Fruit fly (Drosophila melanogaster): ENCODE results near the gene Ran.
A peak's percentile ranks its signal among the peaks of the same experiment; 100 is the strongest.

Ran gene

DNA sequence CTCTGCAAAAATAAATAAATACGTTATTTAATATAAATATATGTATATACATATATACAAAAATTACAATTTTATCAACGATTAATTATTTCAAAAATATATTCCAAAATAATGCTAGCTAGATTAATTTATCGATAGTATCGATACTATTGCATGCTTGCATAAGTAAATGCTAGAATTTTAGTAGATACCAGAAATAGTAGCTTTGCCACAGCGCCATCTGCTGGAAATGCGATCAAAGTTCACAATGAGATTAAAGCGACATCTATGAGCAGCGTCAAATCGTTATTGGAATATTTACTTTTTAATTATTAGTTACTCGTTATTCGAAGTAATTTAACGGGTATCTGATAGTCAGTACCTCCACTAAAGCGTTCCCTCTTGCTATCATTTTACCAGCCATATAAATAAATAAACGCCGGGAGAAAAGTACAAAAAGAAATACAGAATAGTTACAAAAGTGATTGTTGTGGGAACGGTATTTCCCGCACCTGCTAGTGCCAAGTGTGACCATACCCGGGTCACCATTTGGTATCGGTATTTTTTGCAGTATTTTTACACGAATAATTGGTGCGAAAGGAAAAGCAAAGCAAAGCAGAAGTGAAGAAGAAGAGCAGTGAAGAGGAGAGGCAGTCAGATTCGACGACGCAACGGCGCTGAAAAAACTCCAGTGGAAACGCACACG, 5.5 kb upstream of the Ran start, which contains the start of the genes rtv and Dlic (continued):
- TF ChIP-seq eve (GFP tag; optimal IDR thresholded peaks at IDR 0.05) (no peak), Taf1 (GFP tag; IDR thresholded peaks at IDR 0.05) (no peak), CG17802 (tag; optimal IDR thresholded peaks at IDR 0.05) (no peak), Dll (GFP tag; IDR thresholded peaks at IDR 0.05; ENCODE audit: partially characterized antibody) (peak; percentile 88), Hr3 (GFP tag; optimal IDR thresholded peaks at IDR 0.05) (no peak), CG18619 (GFP tag; optimal IDR thresholded peaks at IDR 0.05) (no peak), crol (GFP tag; IDR thresholded peaks at IDR 0.05) (peak; percentile 64), gsb (GFP tag; IDR thresholded peaks at IDR 0.05) (no peak), Trl (optimal IDR thresholded peaks at IDR 0.05) (no peak), Trl (GFP tag; optimal IDR thresholded peaks at IDR 0.05) (peak; percentile 10), CG11723 (GFP tag; optimal IDR thresholded peaks at IDR 0.05) (no peak), Ptx1 (GFP tag; IDR thresholded peaks at IDR 0.05) (peak; percentile 37; the same call in 1 of the 2 replicates), Ets65A (GFP tag) (peak; percentile 85), CG12104 (GFP tag; optimal IDR thresholded peaks at IDR 0.05) (peak; percentile 2), gfzf (GFP tag; optimal IDR thresholded peaks at IDR 0.05) (peak; percentile 72), CG9727 (GFP tag; optimal IDR thresholded peaks at IDR 0.05) (peak; percentile 24), CG31388 (GFP tag; optimal IDR thresholded peaks at IDR 0.05) (no peak), Xrp1 (GFP tag; IDR thresholded peaks at IDR 0.05) (no peak), CG3995 (GFP tag; optimal IDR thresholded peaks at IDR 0.05) (peak; percentile 96), dati (GFP tag; IDR thresholded peaks at IDR 0.05) (no peak), Sox102F (GFP tag; optimal IDR thresholded peaks at IDR 0.05) (peak; percentile 32), CG15696 (tag; optimal IDR thresholded peaks at IDR 0.05) (peak; percentile 21), pnt (GFP tag; optimal IDR thresholded peaks at IDR 0.05) (peak; percentile 15), caup (GFP tag; optimal IDR thresholded peaks at IDR 0.05; ENCODE audit: severe bottlenecking) (no peak), CG1832 (GFP tag; optimal IDR thresholded peaks at IDR 0.05) (no peak), Med (GFP tag) (peak; percentile 85), Myb (GFP tag; optimal IDR thresholded peaks at IDR 0.05) (peak; percentile 29), tin (GFP tag; optimal IDR thresholded peaks at IDR 0.05) (peak; percentile 40), CG17359 (tag; optimal IDR thresholded peaks at IDR 0.05) (no peak), CG33557 (GFP tag; optimal IDR thresholded peaks at IDR 0.05) (peak; percentile 6), ssp (GFP tag; IDR thresholded peaks at IDR 0.05) (peak; percentile 52)

DNA sequence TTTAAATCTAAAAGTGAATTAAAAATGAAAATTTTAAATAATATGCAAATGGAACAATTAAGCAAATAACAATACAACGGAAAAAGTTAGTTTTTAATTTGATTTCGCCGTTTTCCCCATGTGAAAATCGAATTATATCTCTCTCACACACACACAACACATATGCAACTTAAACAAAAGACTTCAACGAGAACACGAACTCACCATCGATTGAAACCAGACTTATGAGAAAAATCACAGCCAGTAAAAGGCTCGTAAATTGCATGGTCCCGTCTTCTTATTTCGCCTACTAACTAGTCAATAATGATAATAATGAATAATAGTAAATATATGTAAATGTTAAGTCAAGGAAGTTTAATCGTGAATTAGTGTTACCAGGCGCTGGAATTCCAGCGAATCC, 4.9 kb upstream of the Ran start:
- TF ChIP-seq MESR4 (GFP tag; optimal IDR thresholded peaks at IDR 0.05) (peak; percentile 22), CG11247 (GFP tag; IDR thresholded peaks at IDR 0.05) (peak; percentile 94), sens (GFP tag) (peak; percentile 15), cg (GFP tag; optimal IDR thresholded peaks at IDR 0.05) (peak; percentile 51), Sox102F (GFP tag; optimal IDR thresholded peaks at IDR 0.05) (no peak)

DNA sequence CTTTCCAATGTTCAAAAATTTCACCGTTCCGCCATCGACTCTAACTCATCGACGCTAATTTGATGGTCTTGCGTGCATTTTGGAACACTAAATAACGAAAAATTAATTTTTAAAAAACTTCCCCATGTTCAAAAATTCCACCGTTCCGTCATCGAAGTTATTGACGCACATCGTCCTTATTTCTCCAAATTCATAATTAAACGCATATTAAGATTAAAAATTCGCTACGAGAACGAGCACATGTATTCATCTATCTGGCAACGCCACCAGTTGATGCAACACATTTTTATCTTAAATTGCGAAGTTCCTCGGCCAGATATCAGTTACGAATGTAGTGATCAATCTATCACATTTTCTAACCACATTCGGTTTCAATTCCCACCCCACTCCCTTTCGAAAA, 685 bp upstream of the Ran start, which contains the start of gene Lint-1:
Gene Lint-1, plus strand, starts transcription at position 123 of the 400 bp plus-strand sequence.
- no peak for TF ChIP-seq CG10274 (GFP tag; optimal IDR thresholded peaks at IDR 0.05)
- TF ChIP-seq gsb-n (tag; optimal IDR thresholded peaks at IDR 0.05): peak; percentile 15
- TF ChIP-seq CG8924 (tag; optimal IDR thresholded peaks at IDR 0.05): no peak
- peak; percentile 35 for TF ChIP-seq CG30403 (GFP tag; optimal IDR thresholded peaks at IDR 0.05)
- peak; percentile 32 for TF ChIP-seq dm (GFP tag; optimal IDR thresholded peaks at IDR 0.05)
- no peak for TF ChIP-seq CG10654 (GFP tag; optimal IDR thresholded peaks at IDR 0.05)
- TF ChIP-seq CG8765 (GFP tag; IDR thresholded peaks at IDR 0.05): no peak
- TF ChIP-seq CG15073 (GFP tag; optimal IDR thresholded peaks at IDR 0.05): no peak
- TF ChIP-seq CG15269 (tag; optimal IDR thresholded peaks at IDR 0.05): no peak
- peak; percentile 23 for TF ChIP-seq HLH54F (GFP tag; optimal IDR thresholded peaks at IDR 0.05)
- TF ChIP-seq CG18599 (GFP tag; optimal IDR thresholded peaks at IDR 0.05): no peak
- TF ChIP-seq CG10565 (GFP tag; optimal IDR thresholded peaks at IDR 0.05): no peak
- no peak for TF ChIP-seq grn (GFP tag; optimal IDR thresholded peaks at IDR 0.05)
- peak; percentile 33; the same call in 1 of the 2 replicates for TF ChIP-seq MBD-R2 (GFP tag; IDR thresholded peaks at IDR 0.05)
- TF ChIP-seq Ets65A (GFP tag): peak; percentile 64
- TF ChIP-seq CG6765 (GFP tag; optimal IDR thresholded peaks at IDR 0.05): no peak

Measured in whole organism, embryonic.